Worm (Caenorhabditis elegans) whole organism, L1 larva: Measurements from ENCODE around the gene T25B9.4.

Source experiments
- aly-2 ChIP-seq: fragments of 150-350 bp; optimal IDR thresholded peaks from 2 replicates; lab custom pipeline; 2014; ENCODE audit warnings: missing biosample characterization, missing genetic modification characterization
- dsc-1 ChIP-seq: sonication (generic microtip); optimal IDR thresholded peaks from 2 replicates; lab custom pipeline; 2016; ENCODE audit warnings: mild to moderate bottlenecking, missing genetic modification characterization, missing compliant biosample characterization
- egl-27 ChIP-seq, 2 experiments: fragments of 150-350 bp in 1 of 2; sonication (generic microtip); optimal IDR thresholded peaks; 3 replicates each; lab custom pipeline; 2017 to 2018; ENCODE audit warnings: missing biosample characterization in 2 of 2, missing genetic modification characterization in 2 of 2, missing genetic modification reagents in 2 of 2
- elt-3 ChIP-seq, 6 experiments: fragments of 150-350 bp in 1 of 6; sonication (generic microtip); optimal IDR thresholded peaks; 2 replicates each; lab custom pipeline; 2017 to 2018; ENCODE audit warnings: missing biosample characterization in 6 of 6, missing genetic modification characterization in 6 of 6, inconsistent platforms in 1 of 6
- lsy-2 ChIP-seq, 2 experiments: fragments of 150-350 bp; optimal IDR thresholded peaks; 2 replicates each; lab custom pipeline; 2014; ENCODE audit warnings: missing biosample characterization in 2 of 2, missing genetic modification characterization in 2 of 2
- mef-2 ChIP-seq: fragments of 150-350 bp; optimal IDR thresholded peaks from 2 replicates; lab custom pipeline; 2014; ENCODE audit warnings: missing biosample characterization, missing genetic modification characterization
- nhr-28 ChIP-seq: fragments of 150-350 bp; optimal IDR thresholded peaks from 2 replicates; lab custom pipeline; 2014; ENCODE audit warnings: missing biosample characterization, missing genetic modification characterization
- nhr-90 ChIP-seq: sonication (generic microtip); optimal IDR thresholded peaks from 2 replicates; lab custom pipeline; 2016; ENCODE audit warnings: mild to moderate bottlenecking, missing genetic modification characterization, missing compliant biosample characterization; ENCODE audit not compliant: poor library complexity
- sox-4 ChIP-seq: sonication (generic microtip); optimal IDR thresholded peaks from 2 replicates; lab custom pipeline; 2016; ENCODE audit warnings: missing genetic modification characterization, missing compliant biosample characterization
- sptf-1 ChIP-seq: fragments of 150-350 bp; optimal IDR thresholded peaks from 2 replicates; lab custom pipeline; 2014; ENCODE audit warnings: missing biosample characterization, missing genetic modification characterization
- tlp-1 ChIP-seq: fragments of 150-350 bp; optimal IDR thresholded peaks from 2 replicates; lab custom pipeline; 2014; ENCODE audit warnings: missing biosample characterization, missing genetic modification characterization

ce11 chrIV:10786731-10787130 is 29.2 kb upstream of the T25B9.4 start, which contains the start of gene srd-7:
- TF ChIP-seq sox-4 (tag; lab: Kevin White, UChicago) (no peak), mef-2 (tag; lab: Kevin White, UChicago) (no peak), sptf-1 (tag; lab: Kevin White, UChicago) (no peak), elt-3 (tag; optimal IDR thresholded peaks at IDR 0.05; lab: Kevin White, UChicago) (no peak), tlp-1 (tag; lab: Kevin White, UChicago) (no peak), nhr-28 (tag; lab: Kevin White, UChicago) (no peak), nhr-90 (tag; lab: Kevin White, UChicago) (no peak), aly-2 (tag; lab: Kevin White, UChicago) (no peak), egl-27 (tag; optimal IDR thresholded peaks at IDR 0.05; lab: Kevin White, UChicago) (no peak), dsc-1 (tag; lab: Kevin White, UChicago) (no peak), lsy-2 (tag; optimal IDR thresholded peaks at IDR 0.05; lab: Kevin White, UChicago) (no peak)
